Worm (Caenorhabditis elegans): ENCODE results near the gene F44F4.10.

ce11 chrII:10894996-10895395, 22.1 kb downstream of the F44F4.10 start, which contains the start of gene sra-10:
- TF ChIP-seq ceh-31 (tag; optimal IDR thresholded peaks at IDR 0.05) = no peak
- TF ChIP-seq ceh-9 (tag; optimal IDR thresholded peaks at IDR 0.05) = no peak
- no peak for TF ChIP-seq fkh-10 (GFP tag; optimal IDR thresholded peaks at IDR 0.05)
- no peak for TF ChIP-seq C38D4.7 (GFP tag; optimal IDR thresholded peaks at IDR 0.05)
- no peak for TF ChIP-seq ama-1 (optimal IDR thresholded peaks at IDR 0.05)
- no peak for TF ChIP-seq pha-2 (tag; optimal IDR thresholded peaks at IDR 0.05)
- TF ChIP-seq nhr-11 (tag; optimal IDR thresholded peaks at IDR 0.05) = no peak
- no peak for TF ChIP-seq F13H6.1 (tag; optimal IDR thresholded peaks at IDR 0.05)
- no peak for TF ChIP-seq pros-1 (tag; optimal IDR thresholded peaks at IDR 0.05)
- no peak for TF ChIP-seq pqm-1 (tag; optimal IDR thresholded peaks at IDR 0.05)
- TF ChIP-seq pat-9 (tag; optimal IDR thresholded peaks at IDR 0.05) = no peak
- no peak for TF ChIP-seq ztf-16 (tag; optimal IDR thresholded peaks at IDR 0.05)
